Worm (Caenorhabditis elegans) whole organism, midembryonic: ENCODE measurements around the gene F53B3.6.

ENCODE experiments used
- T22C8.4 ChIP-seq: fragments of 200-800 bp; sonication (Bioruptor generic); IDR thresholded peaks from 2 replicates; pipeline ENCODE4 v1.3.6; 2022; ENCODE audit warnings: missing genetic modification characterization, missing compliant biosample characterization
- cog-1 ChIP-seq: sonication (generic microtip); optimal IDR thresholded peaks from 2 replicates; lab custom pipeline; 2016; ENCODE audit warnings: missing genetic modification characterization, missing compliant biosample characterization
- flt-1 ChIP-seq: fragments of 200-800 bp; sonication (Bioruptor generic); IDR thresholded peaks from 2 replicates; pipeline ENCODE4 v1.3.6; 2022; ENCODE audit warnings: missing genetic modification characterization, missing compliant biosample characterization
- klf-2 ChIP-seq: fragments of 200-800 bp; sonication (Bioruptor generic); conservative IDR thresholded peaks from 2 replicates; pipeline ENCODE4 v1.3.6; 2022; ENCODE audit warnings: missing genetic modification reagents, missing genetic modification characterization, missing compliant biosample characterization
- ref-1 ChIP-seq: fragments of 200-800 bp; sonication (Bioruptor generic); conservative IDR thresholded peaks from 2 replicates; pipeline ENCODE4 v1.3.6; 2022; ENCODE audit warnings: missing genetic modification reagents, missing genetic modification characterization, missing compliant biosample characterization
- tab-1 ChIP-seq: fragments of 200-800 bp; sonication (Bioruptor generic); IDR thresholded peaks from 2 replicates; pipeline ENCODE4 v1.3.6; 2022; ENCODE audit warnings: missing genetic modification characterization, missing compliant biosample characterization
- ztf-23 ChIP-seq: fragments of 200-800 bp; sonication (Bioruptor generic); IDR thresholded peaks from 2 replicates; pipeline ENCODE4 v1.3.6; 2022; ENCODE audit warnings: missing genetic modification reagents, missing genetic modification characterization, missing compliant biosample characterization
- ztf-29 ChIP-seq: fragments of 200-800 bp; sonication (Bioruptor generic); IDR thresholded peaks from 2 replicates; pipeline ENCODE4 v1.3.6; 2022; ENCODE audit warnings: missing genetic modification reagents, missing genetic modification characterization, missing compliant biosample characterization

ce11 chrX:2863946-2864345, at the start of gene F53B3.6:
- TF ChIP-seq tab-1 (no peak), ztf-23 (GFP tag; lab: Robert Waterston, UW) (no peak), cog-1 (tag; lab: Kevin White, UChicago) (no peak), klf-2 (GFP tag; lab: Robert Waterston, UW) (no peak), ref-1 (GFP tag; lab: Robert Waterston, UW) (no peak), T22C8.4 (GFP tag; lab: Robert Waterston, UW) (no peak), flt-1 (GFP tag; lab: Robert Waterston, UW) (no peak), ztf-29 (GFP tag; lab: Robert Waterston, UW) (no peak)
